Worm (Caenorhabditis elegans) whole organism, L4 larva: ENCODE results near the gene hif-1.

Experiments
- ceh-82 ChIP-seq: sonication (generic microtip); optimal IDR thresholded peaks from 2 replicates; lab custom pipeline; 2017; ENCODE audit warnings: missing biosample characterization, missing genetic modification characterization
- cey-2 ChIP-seq: sonication (generic microtip); optimal IDR thresholded peaks from 3 replicates; lab custom pipeline; 2017; ENCODE audit warnings: missing genetic modification characterization, mild to moderate bottlenecking, missing compliant biosample characterization, antibody characterized with exemption, borderline replicate concordance; ENCODE audit not compliant: insufficient read depth
- daf-12 ChIP-seq: fragments of 150-350 bp; optimal IDR thresholded peaks from 2 replicates; lab custom pipeline; 2014; ENCODE audit warnings: missing biosample characterization, missing genetic modification reagents, missing genetic modification characterization
- dve-1 ChIP-seq: sonication (generic microtip); optimal IDR thresholded peaks from 2 replicates; lab custom pipeline; 2017; ENCODE audit warnings: antibody characterized with exemption, mild to moderate bottlenecking, missing genetic modification characterization, missing compliant biosample characterization; ENCODE audit not compliant: insufficient read depth
- nhr-28 ChIP-seq: fragments of 150-350 bp; optimal IDR thresholded peaks from 2 replicates; lab custom pipeline; 2014; ENCODE audit warnings: missing biosample characterization, missing genetic modification characterization
- nhr-77 ChIP-seq: fragments of 150-350 bp; optimal IDR thresholded peaks from 2 replicates; lab custom pipeline; 2014; ENCODE audit warnings: missing biosample characterization, missing genetic modification characterization

DNA sequence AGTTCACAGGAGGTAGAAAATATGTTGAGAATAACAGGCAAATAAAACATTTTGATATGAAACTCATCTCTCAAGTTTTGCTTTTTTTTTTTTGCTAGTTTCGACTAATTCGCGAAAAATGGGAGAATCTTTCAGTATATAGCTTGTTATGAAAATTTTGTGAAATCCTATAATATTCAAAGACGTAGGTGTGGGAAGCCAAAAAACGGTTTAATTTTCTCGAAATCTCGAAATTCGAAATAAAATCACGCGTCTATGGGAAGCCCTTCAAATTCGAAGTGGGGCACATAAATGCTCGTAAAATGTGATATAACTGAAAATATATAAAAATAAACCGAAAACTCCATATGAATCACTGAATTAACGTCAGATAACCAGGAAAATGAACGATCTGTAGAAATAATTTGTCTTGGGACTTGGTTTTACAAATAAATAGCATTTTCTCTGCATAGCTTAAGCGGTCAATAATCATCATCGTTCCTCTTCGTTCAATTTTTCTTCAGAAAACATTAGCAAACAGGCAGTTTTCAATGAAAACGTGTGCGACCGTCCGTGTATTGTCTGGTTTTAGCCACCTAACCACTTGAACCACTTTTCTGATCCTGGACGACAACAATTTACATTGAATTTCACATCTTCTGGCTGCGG lies 44.9 kb downstream of the hif-1 start, which contains the start of the genes gcy-22 and grl-14:
- TF ChIP-seq daf-12 (tag; lab: Kevin White, UChicago) (no peak), dve-1 (no peak), ceh-82 (tag; lab: Kevin White, UChicago) (no peak), nhr-28 (tag; lab: Kevin White, UChicago) (no peak), nhr-77 (tag; lab: Kevin White, UChicago) (no peak), cey-2 (tag; lab: Kevin White, UChicago) (no peak)
